Fruit fly (Drosophila melanogaster) whole organism, embryonic: Measurements from ENCODE around the gene CG7512.

Source experiments
- Atf-2 ChIP-seq: fragments of 200-800 bp; sonication (Bioruptor generic); optimal IDR thresholded peaks from 2 replicates; lab custom pipeline; 2016; ENCODE audit warnings: missing biosample characterization, missing genetic modification characterization
- CG10147 ChIP-seq: fragments of 200-800 bp; sonication (Bioruptor generic); optimal IDR thresholded peaks from 2 replicates; lab custom pipeline; 2019; ENCODE audit warnings: missing biosample characterization, mild to moderate bottlenecking, missing genetic modification characterization, moderate library complexity
- CG10321 ChIP-seq: fragments of 200-800 bp; sonication (Bioruptor generic); IDR thresholded peaks from 2 replicates; pipeline ENCODE4 v1.3.6; 2022; ENCODE audit warnings: missing biosample characterization, missing genetic modification characterization
- CG14710 ChIP-seq: fragments of 200-800 bp; sonication (Bioruptor generic); optimal IDR thresholded peaks from 3 replicates; lab custom pipeline; 2019; ENCODE audit warnings: missing biosample characterization, mild to moderate bottlenecking, missing genetic modification characterization, moderate library complexity
- CG15269 ChIP-seq: fragments of 200-800 bp; sonication (Bioruptor generic); optimal IDR thresholded peaks from 2 replicates; lab custom pipeline; 2018; ENCODE audit warnings: missing biosample characterization, mild to moderate bottlenecking, missing genetic modification characterization, moderate library complexity
- CG1529 ChIP-seq: fragments of 200-800 bp; sonication (Bioruptor generic); optimal IDR thresholded peaks from 3 replicates; lab custom pipeline; 2018; ENCODE audit warnings: missing biosample characterization, missing genetic modification characterization
- CG1603 ChIP-seq: fragments of 200-800 bp; sonication (Bioruptor generic); optimal IDR thresholded peaks from 2 replicates; lab custom pipeline; 2019; ENCODE audit warnings: missing biosample characterization, mild to moderate bottlenecking, missing genetic modification characterization, moderate library complexity
- CG17328 ChIP-seq: fragments of 200-800 bp; sonication (Bioruptor generic); IDR thresholded peaks from 2 replicates; pipeline ENCODE4 v1.3.6; 2022; ENCODE audit warnings: missing biosample characterization, missing genetic modification characterization
- CG17361 ChIP-seq: fragments of 200-800 bp; sonication (Bioruptor generic); IDR thresholded peaks from 3 replicates; pipeline ENCODE4 v1.3.6; 2022; ENCODE audit warnings: missing biosample characterization, missing genetic modification characterization
- CG18764 ChIP-seq: fragments of 200-800 bp; sonication (Bioruptor generic); optimal IDR thresholded peaks from 3 replicates; lab custom pipeline; 2016; ENCODE audit warnings: missing biosample characterization, missing genetic modification characterization
- CG30431 ChIP-seq: fragments of 200-800 bp; sonication (Bioruptor generic); optimal IDR thresholded peaks from 2 replicates; lab custom pipeline; 2017; ENCODE audit warnings: missing biosample characterization, missing genetic modification characterization
- CG32532 ChIP-seq: fragments of 200-800 bp; sonication (Bioruptor generic); IDR thresholded peaks from 2 replicates; pipeline ENCODE4 v1.3.6; 2022; ENCODE audit warnings: missing biosample characterization, missing genetic modification characterization
- CG33557 ChIP-seq: fragments of 200-800 bp; sonication (Bioruptor generic); optimal IDR thresholded peaks from 2 replicates; lab custom pipeline; 2019; ENCODE audit warnings: missing biosample characterization, mild to moderate bottlenecking, missing genetic modification characterization, moderate library complexity
- CG34376 ChIP-seq: fragments of 200-800 bp; sonication (Bioruptor generic); optimal IDR thresholded peaks from 2 replicates; lab custom pipeline; 2018; ENCODE audit warnings: missing biosample characterization, mild to moderate bottlenecking, missing genetic modification characterization
- CG3995 ChIP-seq: fragments of 200-800 bp; sonication (Bioruptor generic); optimal IDR thresholded peaks from 3 replicates; lab custom pipeline; 2016; ENCODE audit warnings: missing biosample characterization, missing genetic modification characterization
- CG4328 ChIP-seq: fragments of 200-800 bp; sonication (Bioruptor generic); optimal IDR thresholded peaks from 3 replicates; lab custom pipeline; 2017; ENCODE audit warnings: missing biosample characterization, missing genetic modification reagents, missing genetic modification characterization
- CG4617 ChIP-seq: fragments of 200-800 bp; sonication (Bioruptor generic); optimal IDR thresholded peaks from 3 replicates; lab custom pipeline; 2016; ENCODE audit warnings: missing biosample characterization, missing genetic modification characterization, borderline replicate concordance
- CG5180 ChIP-seq: fragments of 200-800 bp; sonication (Bioruptor generic); optimal IDR thresholded peaks from 3 replicates; lab custom pipeline; 2017; ENCODE audit warnings: missing biosample characterization, missing genetic modification characterization, mild to moderate bottlenecking, moderate library complexity, missing genetic modification reagents
- CG6254 ChIP-seq: fragments of 200-800 bp; sonication (Bioruptor generic); optimal IDR thresholded peaks from 3 replicates; lab custom pipeline; 2017; ENCODE audit warnings: mild to moderate bottlenecking, missing biosample characterization, missing genetic modification reagents, missing genetic modification characterization
- CG6765 ChIP-seq: fragments of 200-800 bp; sonication (Bioruptor generic); optimal IDR thresholded peaks from 3 replicates; lab custom pipeline; 2017; ENCODE audit warnings: missing biosample characterization, mild to moderate bottlenecking, missing genetic modification characterization
- CG6854 ChIP-seq: fragments of 200-800 bp; sonication (Bioruptor generic); optimal IDR thresholded peaks from 3 replicates; lab custom pipeline; 2017; ENCODE audit warnings: missing biosample characterization, mild to moderate bottlenecking, missing genetic modification characterization
- CG7271 ChIP-seq: fragments of 200-800 bp; sonication (Bioruptor generic); optimal IDR thresholded peaks from 2 replicates; lab custom pipeline; 2018; ENCODE audit warnings: missing biosample characterization, mild to moderate bottlenecking, missing genetic modification characterization, moderate library complexity
- CG7556 ChIP-seq: fragments of 200-800 bp; sonication (Bioruptor generic); optimal IDR thresholded peaks from 2 replicates; lab custom pipeline; 2017; ENCODE audit warnings: missing biosample characterization, mild to moderate bottlenecking, missing genetic modification characterization
- CG7963 ChIP-seq: fragments of 200-800 bp; sonication (Bioruptor generic); IDR thresholded peaks from 3 replicates; pipeline ENCODE4 v1.3.6; 2022; ENCODE audit warnings: missing biosample characterization, missing genetic modification characterization; ENCODE audit not compliant: partially characterized antibody
- CG8944 ChIP-seq: fragments of 200-800 bp; sonication (Bioruptor generic); optimal IDR thresholded peaks from 3 replicates; lab custom pipeline; 2016; ENCODE audit warnings: missing biosample characterization, missing genetic modification characterization
- CG9437 ChIP-seq: fragments of 200-800 bp; sonication (Bioruptor generic); optimal IDR thresholded peaks from 2 replicates; lab custom pipeline; 2018; ENCODE audit warnings: missing biosample characterization, mild to moderate bottlenecking, missing genetic modification characterization
- CG9932 ChIP-seq: fragments of 200-800 bp; sonication (Bioruptor generic); IDR thresholded peaks from 2 replicates; pipeline ENCODE4 v1.3.6; 2022; ENCODE audit warnings: missing biosample characterization, missing genetic modification characterization
- CkIIα-i1 ChIP-seq: fragments of 200-800 bp; sonication (Bioruptor generic); IDR thresholded peaks from 2 replicates; pipeline ENCODE4 v1.3.6; 2022; ENCODE audit warnings: missing biosample characterization, missing genetic modification characterization
- Dref ChIP-seq: fragments of 200-800 bp; sonication (Bioruptor generic); IDR thresholded peaks from 2 replicates; pipeline ENCODE4 v1.3.6; 2022; ENCODE audit warnings: missing biosample characterization, missing genetic modification characterization
- Drgx ChIP-seq: fragments of 200-800 bp; sonication (Bioruptor generic); IDR thresholded peaks from 2 replicates; pipeline ENCODE4 v1.3.6; 2022; ENCODE audit warnings: missing biosample characterization, missing genetic modification characterization
- Hmr ChIP-seq: fragments of 200-800 bp; sonication (Bioruptor generic); optimal IDR thresholded peaks from 3 replicates; lab custom pipeline; 2017; ENCODE audit warnings: mild to moderate bottlenecking, missing biosample characterization, missing genetic modification reagents, missing genetic modification characterization
- Hr39 ChIP-seq: fragments of >200 bp; optimal IDR thresholded peaks from 2 replicates; lab custom pipeline; 2017
- MESR4 ChIP-seq: fragments of 200-800 bp; sonication (Bioruptor generic); optimal IDR thresholded peaks from 2 replicates; lab custom pipeline; 2018; ENCODE audit warnings: missing biosample characterization, mild to moderate bottlenecking, missing genetic modification characterization, moderate library complexity
- Med ChIP-seq: fragments of 200-800 bp; sonication (Bioruptor generic); peaks from one replicate; lab custom pipeline; 2016; ENCODE audit warnings: missing biosample characterization, missing genetic modification characterization, mild to moderate bottlenecking, inconsistent platforms, moderate library complexity
- Neu2 ChIP-seq: fragments of 200-800 bp; sonication (Bioruptor generic); optimal IDR thresholded peaks from 3 replicates; lab custom pipeline; 2016; ENCODE audit warnings: missing biosample characterization, missing genetic modification characterization, borderline replicate concordance
- Sox102F ChIP-seq: fragments of 200-800 bp; sonication (Bioruptor generic); optimal IDR thresholded peaks from 2 replicates; lab custom pipeline; 2018; ENCODE audit warnings: missing biosample characterization, mild to moderate bottlenecking, missing genetic modification characterization, moderate library complexity
- ac ChIP-seq: fragments of 200-800 bp; sonication (Bioruptor generic); optimal IDR thresholded peaks from 3 replicates; lab custom pipeline; 2017; ENCODE audit warnings: missing biosample characterization, mild to moderate bottlenecking, missing genetic modification characterization
- cas ChIP-seq: fragments of 200-800 bp; sonication (Bioruptor generic); IDR thresholded peaks from 2 replicates; pipeline ENCODE4 v1.3.6; 2022; ENCODE audit warnings: missing biosample characterization, missing genetic modification characterization
- fd102C ChIP-seq: fragments of 200-800 bp; sonication (Bioruptor generic); optimal IDR thresholded peaks from 2 replicates; lab custom pipeline; 2018; ENCODE audit warnings: missing biosample characterization, mild to moderate bottlenecking, missing genetic modification characterization, moderate library complexity
- fd64A ChIP-seq: fragments of 200-800 bp; sonication (Bioruptor generic); optimal IDR thresholded peaks from 3 replicates; lab custom pipeline; 2018; ENCODE audit warnings: missing biosample characterization, mild to moderate bottlenecking, missing genetic modification characterization
- fru ChIP-seq: fragments of >200 bp; optimal IDR thresholded peaks from 2 replicates; lab custom pipeline; 2017
- ham ChIP-seq: fragments of 200-800 bp; sonication (Bioruptor generic); IDR thresholded peaks from 2 replicates; pipeline ENCODE4 v1.3.6; 2022; ENCODE audit warnings: missing biosample characterization, missing genetic modification characterization
- ind ChIP-seq: fragments of 200-800 bp; sonication (Bioruptor generic); optimal IDR thresholded peaks from 3 replicates; lab custom pipeline; 2016; ENCODE audit warnings: missing biosample characterization, missing genetic modification characterization
- kah ChIP-seq: fragments of 200-800 bp; sonication (Bioruptor generic); optimal IDR thresholded peaks from 2 replicates; lab custom pipeline; 2018; ENCODE audit warnings: missing biosample characterization, mild to moderate bottlenecking, missing genetic modification characterization
- pros ChIP-seq: fragments of 200-800 bp; sonication (Bioruptor generic); optimal IDR thresholded peaks from 3 replicates; lab custom pipeline; 2019; ENCODE audit warnings: missing biosample characterization, mild to moderate bottlenecking, missing genetic modification characterization, moderate library complexity
- sc ChIP-seq, 3 experiments: fragments of >200 bp in 2 of 3; fragments of 200-800 bp in 1 of 3; sonication (Bioruptor generic) in 1 of 3; optimal IDR thresholded peaks; 2 replicates in 2 of 3; 3 replicates in 1 of 3; lab custom pipeline; 2017; ENCODE audit warnings: mild to moderate bottlenecking in 1 of 3, missing biosample characterization in 1 of 3, missing genetic modification characterization in 1 of 3, missing genetic modification reagents in 1 of 3
- sisA ChIP-seq: fragments of 200-800 bp; sonication (Bioruptor generic); IDR thresholded peaks from 2 replicates; pipeline ENCODE4 v1.3.6; 2022; ENCODE audit warnings: missing biosample characterization, missing genetic modification characterization
- slp2 ChIP-seq: fragments of 200-800 bp; sonication (Bioruptor generic); optimal IDR thresholded peaks from 2 replicates; lab custom pipeline; 2016; ENCODE audit warnings: missing biosample characterization, missing genetic modification characterization
- sob ChIP-seq: fragments of 200-800 bp; sonication (Bioruptor generic); IDR thresholded peaks from 2 replicates; pipeline ENCODE4 v1.3.6; 2022; ENCODE audit warnings: missing biosample characterization, missing genetic modification characterization

Gene CG7512

DNA sequence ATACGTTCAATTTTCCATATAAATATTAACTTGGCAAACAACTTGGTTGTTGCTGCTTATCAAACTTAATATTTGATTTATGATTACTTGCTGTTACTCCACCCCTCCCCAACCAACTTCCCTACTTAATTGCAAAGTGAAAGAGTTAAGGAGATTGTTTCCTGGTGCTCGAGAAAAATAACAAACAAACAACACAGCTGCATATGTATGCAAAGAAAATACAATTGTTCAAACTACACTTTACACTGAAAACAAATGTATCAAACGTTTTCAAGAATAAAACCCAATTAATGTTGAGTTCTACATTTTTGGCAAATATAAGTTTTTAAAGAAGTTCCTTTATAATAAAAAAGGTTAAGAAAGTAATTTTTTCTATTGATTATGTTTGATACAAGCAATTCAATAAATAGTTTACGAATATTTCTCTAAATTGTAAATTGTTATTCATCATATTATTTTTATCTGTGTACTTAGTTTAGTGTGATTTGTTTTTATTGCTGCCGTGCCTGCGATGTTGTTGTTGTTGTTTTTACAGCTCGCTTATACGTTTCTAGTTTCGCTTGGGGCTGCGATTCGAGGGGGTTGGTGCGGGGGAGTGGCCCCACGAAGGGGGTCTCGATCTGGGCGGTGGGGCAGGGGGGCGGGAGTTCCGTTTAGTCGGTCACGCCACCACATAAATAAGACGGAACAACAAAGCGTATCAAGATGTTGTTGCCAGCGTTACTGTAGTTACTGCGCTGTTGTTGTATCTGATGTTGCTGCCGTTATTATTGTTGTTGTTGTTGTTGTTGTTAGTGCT is 42.4 kb downstream of the CG7512 start (continued):
- TF ChIP-seq CG4328 (GFP tag; lab: Kevin White, UChicago), result peak; percentile 57
- no peak for TF ChIP-seq fd102C (GFP tag; lab: Kevin White, UChicago)
- TF ChIP-seq CG1529 (GFP tag; lab: Kevin White, UChicago), result peak; percentile 61
- TF ChIP-seq cas (GFP tag; lab: Robert Waterston, UW), result no peak
- no peak for TF ChIP-seq CG7271 (tag; lab: Kevin White, UChicago)
- no peak for TF ChIP-seq kah (GFP tag; lab: Kevin White, UChicago)
- peak; percentile 49 for TF ChIP-seq CG6854 (GFP tag; lab: Kevin White, UChicago)
- TF ChIP-seq CG9932, result peak; percentile 57
- TF ChIP-seq CG5180, result peak; percentile 48
- peak; percentile 50 for TF ChIP-seq CG1603 (tag; lab: Kevin White, UChicago)
- TF ChIP-seq CG17328 (GFP tag; lab: Robert Waterston, UW), result peak; percentile 45
- TF ChIP-seq CG32532 (GFP tag; lab: Robert Waterston, UW), result peak; percentile 65
- TF ChIP-seq ind (GFP tag; lab: Kevin White, UChicago), result peak; percentile 48
- TF ChIP-seq CG10321 (GFP tag; lab: Robert Waterston, UW), result no peak
- TF ChIP-seq CG10147 (GFP tag; lab: Kevin White, UChicago), result peak; percentile 84
- TF ChIP-seq sc (optimal IDR thresholded peaks at IDR 0.05; lab: Kevin White, UChicago), result no peak
- peak; percentile 71 for TF ChIP-seq sc (GFP tag; optimal IDR thresholded peaks at IDR 0.05; lab: Kevin White, UChicago)
- TF ChIP-seq Neu2 (GFP tag; lab: Kevin White, UChicago), result no peak
- TF ChIP-seq fru, result no peak
- no peak for TF ChIP-seq Dref (GFP tag; lab: Robert Waterston, UW)
- TF ChIP-seq CG9437 (GFP tag; lab: Kevin White, UChicago), result peak; percentile 78
- no peak for TF ChIP-seq CG6254 (GFP tag; lab: Kevin White, UChicago)
- TF ChIP-seq Hr39 (lab: Kevin White, UChicago), result no peak
- peak; percentile 20 for TF ChIP-seq fd64A (GFP tag; lab: Kevin White, UChicago)
- no peak for TF ChIP-seq pros (GFP tag; lab: Kevin White, UChicago)
- TF ChIP-seq CG3995 (GFP tag; lab: Kevin White, UChicago), result no peak
- TF ChIP-seq CG18764 (GFP tag; lab: Kevin White, UChicago), result peak; percentile 59
- no peak for TF ChIP-seq CkIIα-i1 (GFP tag; lab: Robert Waterston, UW)
- peak; percentile 85 for TF ChIP-seq Med (GFP tag; lab: Kevin White, UChicago)
- TF ChIP-seq sisA, result peak; percentile 16; the same call in 1 of the 2 replicates
- TF ChIP-seq CG14710 (tag; lab: Kevin White, UChicago), result peak; percentile 86
- peak; percentile 16 for TF ChIP-seq CG8944 (GFP tag; lab: Kevin White, UChicago)
- TF ChIP-seq CG17361 (GFP tag; lab: Robert Waterston, UW), result peak; percentile 87
- no peak for TF ChIP-seq ham (GFP tag; lab: Robert Waterston, UW)
- peak; percentile 28; the same call in 1 of the 2 replicates for TF ChIP-seq sob (GFP tag; lab: Robert Waterston, UW)
- TF ChIP-seq CG4617 (GFP tag; lab: Kevin White, UChicago), result peak; percentile 19
- peak; percentile 24 for TF ChIP-seq Atf-2 (GFP tag; lab: Kevin White, UChicago)
- TF ChIP-seq ac (GFP tag; lab: Kevin White, UChicago), result no peak
- peak; percentile 25 for TF ChIP-seq slp2
- peak; percentile 91 for TF ChIP-seq Sox102F
- peak; percentile 72 for TF ChIP-seq Hmr (GFP tag; lab: Kevin White, UChicago)
- peak; percentile 82 for TF ChIP-seq CG15269 (tag; lab: Kevin White, UChicago)
- no peak for TF ChIP-seq CG30431
- 0 out of 3 replicates have a peak, but pooled peaks have one; percentile 7 for TF ChIP-seq CG7963
- peak; percentile 69 for TF ChIP-seq CG33557 (GFP tag; lab: Kevin White, UChicago)
- TF ChIP-seq CG34376 (GFP tag; lab: Kevin White, UChicago), result peak; percentile 34
- TF ChIP-seq CG6765, result peak; percentile 59
- peak; percentile 84 for TF ChIP-seq CG7556 (GFP tag; lab: Kevin White, UChicago)
- no peak for TF ChIP-seq MESR4 (GFP tag; lab: Kevin White, UChicago)
- peak; percentile 52; the same call in 1 of the 2 replicates for TF ChIP-seq Drgx
